Worm (Caenorhabditis elegans): ENCODE results near the gene bmy-1.
A peak's percentile ranks its signal among the peaks of the same experiment; 100 is the strongest.

Gene bmy-1

DNA sequence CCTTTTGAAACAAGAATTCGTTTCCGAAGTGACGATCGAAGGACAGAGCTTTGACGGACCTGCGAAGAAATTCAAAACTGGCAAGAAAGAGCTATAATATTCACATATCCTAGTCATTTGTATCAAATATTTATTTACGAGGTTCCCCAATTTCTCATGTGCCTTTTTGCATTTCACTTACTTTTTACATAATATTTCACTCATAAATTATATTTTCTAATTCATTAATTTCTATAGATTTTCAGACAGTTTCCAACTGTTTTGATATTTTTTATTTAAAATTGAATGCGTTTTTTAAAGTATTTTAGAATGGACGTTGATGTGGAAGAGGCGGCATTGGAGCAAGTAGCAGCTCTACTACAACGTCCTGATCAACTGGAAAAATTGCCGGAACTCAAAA is 757 bp downstream of the bmy-1 start, which contains the start of gene sec-6:
Gene sec-6, plus strand, starts transcription at position 301 of the 400 bp plus-strand sequence.
- TF ChIP-seq attf-3 (GFP tag; conservative IDR thresholded peaks at IDR 0.05), result no peak
- TF ChIP-seq lin-35 (GFP tag; optimal IDR thresholded peaks at IDR 0.05), result no peak
- no peak for TF ChIP-seq zim-3 (tag; optimal IDR thresholded peaks at IDR 0.05)
- TF ChIP-seq pbrm-1 (GFP tag; IDR thresholded peaks at IDR 0.05), result no peak
- no peak for TF ChIP-seq atf-7 (tag; optimal IDR thresholded peaks at IDR 0.05)
- no peak for TF ChIP-seq F23B12.7 (tag; optimal IDR thresholded peaks at IDR 0.05; ENCODE audit: insufficient read depth)
- no peak for TF ChIP-seq K11D2.4 (GFP tag; IDR thresholded peaks at IDR 0.05)
- TF ChIP-seq D2030.7 (GFP tag; IDR thresholded peaks at IDR 0.05), result no peak
- TF ChIP-seq F22D6.2 (tag; optimal IDR thresholded peaks at IDR 0.05), result no peak
- TF ChIP-seq ztf-22 (GFP tag; optimal IDR thresholded peaks at IDR 0.05), result no peak
- TF ChIP-seq mes-4 (tag; optimal IDR thresholded peaks at IDR 0.05), result no peak
- no peak for TF ChIP-seq lsy-27 (tag; optimal IDR thresholded peaks at IDR 0.05; ENCODE audit: borderline replicate concordance, insufficient read depth)
- no peak for TF ChIP-seq ztf-25 (GFP tag; IDR thresholded peaks at IDR 0.05)
- TF ChIP-seq hrde-1 (tag; optimal IDR thresholded peaks at IDR 0.05; ENCODE audit: borderline replicate concordance), result no peak
- no peak for TF ChIP-seq hmg-20 (GFP tag; IDR thresholded peaks at IDR 0.05)
- no peak for TF ChIP-seq tlf-1 (GFP tag; optimal IDR thresholded peaks at IDR 0.05)
- no peak for TF ChIP-seq somi-1 (GFP tag; optimal IDR thresholded peaks at IDR 0.05)
- no peak for TF ChIP-seq zfh-2 (GFP tag; conservative IDR thresholded peaks at IDR 0.05)

DNA sequence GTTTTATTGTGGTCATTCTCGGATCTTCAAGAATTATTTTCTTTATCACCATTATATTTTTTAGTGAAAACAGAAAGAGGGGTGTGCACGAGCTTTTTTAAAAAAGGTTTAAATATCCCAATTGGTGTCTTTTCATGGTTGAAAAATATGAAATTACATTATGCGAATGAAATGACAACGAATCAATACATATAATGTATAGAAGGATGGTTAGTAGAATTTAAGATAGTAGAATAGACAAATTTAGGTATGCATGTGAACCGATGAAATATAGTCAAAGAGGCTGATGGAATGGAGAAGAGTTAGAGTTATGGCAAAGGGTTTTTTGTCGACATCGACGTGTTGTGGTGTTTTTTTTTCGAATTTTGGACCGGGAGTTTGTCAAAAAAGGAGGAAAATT is 6.0 kb downstream of the bmy-1 start:
- no peak for TF ChIP-seq F22D6.2 (tag; optimal IDR thresholded peaks at IDR 0.05)

ce11 chrII:5365645-5366044 is 7.2 kb downstream of the bmy-1 start, which contains the start of gene F09E5.16:
F09E5.16 (minus strand) TSS chrII:5365745.
- TF ChIP-seq lsy-27 (tag; optimal IDR thresholded peaks at IDR 0.05; ENCODE audit: borderline replicate concordance, insufficient read depth) (no peak), lin-35 (GFP tag; optimal IDR thresholded peaks at IDR 0.05) (no peak), T26A5.8 (tag; optimal IDR thresholded peaks at IDR 0.05) (no peak), T07F8.4 (tag; optimal IDR thresholded peaks at IDR 0.05) (no peak), mcd-1 (GFP tag; IDR thresholded peaks at IDR 0.05) (no peak), ama-1 (optimal IDR thresholded peaks at IDR 0.05) (no peak), ama-1 (GFP tag; optimal IDR thresholded peaks at IDR 0.05) (no peak), sptf-2 (GFP tag; optimal IDR thresholded peaks at IDR 0.05) (no peak)

DNA sequence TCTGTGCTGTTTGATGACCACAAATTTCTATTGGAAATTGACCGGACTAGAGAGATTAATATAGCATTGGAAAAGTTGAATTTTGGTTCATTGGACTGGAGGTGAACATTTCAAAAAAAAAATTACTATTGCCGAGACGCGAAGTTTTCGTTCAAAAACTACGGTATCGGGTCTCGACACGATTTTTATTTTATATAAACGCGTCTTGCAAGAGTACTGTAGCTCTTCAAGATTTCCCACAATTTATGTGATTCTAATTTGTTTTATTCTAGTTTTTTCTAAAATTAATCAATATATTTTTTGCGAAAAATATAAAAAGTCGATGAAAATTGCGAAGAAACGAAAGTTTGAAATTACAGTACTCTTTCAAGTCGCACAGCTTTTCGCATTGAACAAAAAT is 12.1 kb downstream of the bmy-1 start, which contains the start of gene F09E5.12:
Gene F09E5.12, minus strand, starts transcription at position 101 of the 400 bp plus-strand sequence.
- no peak for TF ChIP-seq nhr-179 (tag; optimal IDR thresholded peaks at IDR 0.05)
- TF ChIP-seq egl-18 (GFP tag; IDR thresholded peaks at IDR 0.05), result no peak
- no peak for TF ChIP-seq mes-4 (tag; optimal IDR thresholded peaks at IDR 0.05)
- TF ChIP-seq zfh-2 (GFP tag; conservative IDR thresholded peaks at IDR 0.05), result no peak
- no peak for TF ChIP-seq hrde-1 (tag; optimal IDR thresholded peaks at IDR 0.05; ENCODE audit: borderline replicate concordance)
- no peak for TF ChIP-seq T26A5.8 (tag; optimal IDR thresholded peaks at IDR 0.05)
- no peak for TF ChIP-seq snpc-1.1 (tag; optimal IDR thresholded peaks at IDR 0.05; ENCODE audit: insufficient read depth)
- TF ChIP-seq chd-7 (tag; optimal IDR thresholded peaks at IDR 0.05), result no peak
- no peak for TF ChIP-seq Y79H2A.3 (GFP tag; conservative IDR thresholded peaks at IDR 0.05)
- no peak for TF ChIP-seq F57A8.1 (GFP tag; optimal IDR thresholded peaks at IDR 0.05)

DNA sequence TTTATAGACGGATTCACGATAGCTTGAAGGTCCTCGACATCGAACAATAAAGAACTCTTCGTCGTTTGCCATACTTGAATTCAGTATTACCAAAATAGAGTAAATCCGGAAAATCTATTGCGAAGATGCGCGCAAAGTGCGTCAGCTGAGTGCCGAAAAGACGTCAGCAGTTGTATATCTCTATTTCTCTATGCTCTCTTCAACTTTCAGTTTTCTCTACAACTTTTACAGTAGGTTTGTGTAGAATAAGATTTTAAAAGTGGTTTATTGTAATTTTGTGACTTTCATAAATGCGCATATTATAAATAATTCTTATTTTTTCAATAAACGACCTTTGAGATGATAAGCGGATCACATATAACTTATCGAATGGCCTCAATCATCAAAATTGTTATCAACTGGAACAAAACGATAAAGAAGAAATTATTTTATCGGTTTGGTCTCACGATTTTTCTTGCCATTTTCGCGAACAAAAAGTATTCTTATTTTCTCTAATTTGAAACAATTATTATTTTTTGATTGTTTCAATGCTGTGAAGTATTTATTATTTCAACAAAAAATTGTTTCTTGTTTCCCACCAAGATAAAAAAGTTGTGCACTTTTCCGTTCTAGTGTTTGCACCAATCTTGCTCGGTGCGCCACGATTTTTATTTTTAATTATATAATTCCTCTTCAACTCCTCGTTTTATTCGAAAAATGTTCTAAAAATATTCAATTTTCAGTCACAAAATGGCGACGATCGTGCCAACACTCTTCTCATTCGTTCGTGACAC is 15.0 kb downstream of the bmy-1 start, which contains the start of the genes agt-2 and F09E5.3:
Gene agt-2, minus strand, starts transcription at position 553 of the 773 bp plus-strand sequence.
Gene F09E5.3, plus strand, starts transcription at position 723 of the 773 bp plus-strand sequence.
- no peak for TF ChIP-seq Y79H2A.3 (GFP tag; conservative IDR thresholded peaks at IDR 0.05)
- TF ChIP-seq zfh-2 (GFP tag; conservative IDR thresholded peaks at IDR 0.05), result no peak
- TF ChIP-seq somi-1 (GFP tag; optimal IDR thresholded peaks at IDR 0.05), result peak; percentile 19
- TF ChIP-seq madf-8 (GFP tag; conservative IDR thresholded peaks at IDR 0.05), result no peak; the same call in 1 of the 2 replicates
- TF ChIP-seq madf-6 (GFP tag; IDR thresholded peaks at IDR 0.05), result peak; percentile 82
- TF ChIP-seq ekl-4 (GFP tag; IDR thresholded peaks at IDR 0.05), result peak; percentile 91
- peak; percentile 59 for TF ChIP-seq attf-3 (GFP tag; conservative IDR thresholded peaks at IDR 0.05)
- TF ChIP-seq xnd-1 (tag; optimal IDR thresholded peaks at IDR 0.05), result no peak
- no peak for TF ChIP-seq mel-28 (tag; optimal IDR thresholded peaks at IDR 0.05; ENCODE audit: borderline replicate concordance)
- TF ChIP-seq snpc-1.3 (tag; optimal IDR thresholded peaks at IDR 0.05; ENCODE audit: insufficient read depth), result peak; percentile 14
- TF ChIP-seq ztf-18 (tag; optimal IDR thresholded peaks at IDR 0.05), result peak; percentile 96
- TF ChIP-seq attf-6 (GFP tag; IDR thresholded peaks at IDR 0.05), result no peak

Measured in whole organism, young adult.